Fruit fly (Drosophila melanogaster) whole organism: ENCODE data around the gene CG33111.

Source experiments
- CG8478 ChIP-seq: fragments of >200 bp; optimal IDR thresholded peaks from 2 replicates; lab custom pipeline; 2018; ENCODE audit warnings: inconsistent platforms
- Dll ChIP-seq: fragments of >200 bp; optimal IDR thresholded peaks from 2 replicates; lab custom pipeline; 2017
- EcR ChIP-seq, 2 experiments: fragments of >200 bp; optimal IDR thresholded peaks; 2 replicates each; lab custom pipeline; 2017; ENCODE audit warnings: missing biosample characterization in 2 of 2, missing genetic modification characterization in 2 of 2, missing genetic modification reagents in 2 of 2
- pan ChIP-seq: fragments of >200 bp; optimal IDR thresholded peaks from 2 replicates; lab custom pipeline; 2017
- psq ChIP-seq: fragments of >200 bp; optimal IDR thresholded peaks from 2 replicates; lab custom pipeline; 2017
- usp ChIP-seq: fragments of >200 bp; optimal IDR thresholded peaks from 2 replicates; lab custom pipeline; 2017; ENCODE audit warnings: missing biosample characterization, missing genetic modification characterization, mixed read lengths

DNA sequence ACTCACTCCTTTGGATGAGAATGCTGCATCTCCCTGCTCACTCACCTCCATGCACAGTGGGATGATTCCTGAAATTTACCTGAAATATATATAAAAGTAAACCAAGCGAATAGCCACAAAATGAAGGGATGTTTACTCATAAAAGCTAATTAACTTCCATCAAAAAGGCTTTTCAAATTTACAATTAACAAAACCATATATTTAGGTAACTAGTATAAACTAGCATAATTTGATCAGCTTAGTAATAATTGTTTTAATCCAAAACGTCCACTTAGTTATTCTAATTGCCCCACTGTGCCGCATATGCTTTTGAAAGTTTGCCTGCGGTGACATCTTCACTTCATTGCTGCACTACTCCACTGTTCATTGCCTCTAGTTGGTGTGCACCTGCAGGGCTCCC lies 35.1 kb downstream of the CG33111 start:
- TF ChIP-seq CG8478 (lab: Kevin White, UChicago) (no peak), Dll (no peak), psq (lab: Kevin White, UChicago) (no peak), usp (GFP tag; lab: Kevin White, UChicago) (no peak), EcR (GFP tag; optimal IDR thresholded peaks at IDR 0.05; lab: Kevin White, UChicago) (no peak), pan (lab: Kevin White, UChicago) (no peak)
